Fruit fly (Drosophila melanogaster) whole organism, embryonic: ENCODE data around the gene dati.

Experiments used
- CG11560 ChIP-seq: fragments of 200-800 bp; sonication (Bioruptor generic); IDR thresholded peaks from 3 replicates; pipeline ENCODE4 v1.3.6; 2022; ENCODE audit warnings: missing biosample characterization, missing genetic modification characterization
- CG17186 ChIP-seq: fragments of 200-800 bp; sonication (Bioruptor generic); optimal IDR thresholded peaks from 3 replicates; lab custom pipeline; 2017; ENCODE audit warnings: missing biosample characterization, missing genetic modification reagents, missing genetic modification characterization
- CG17361 ChIP-seq: fragments of 200-800 bp; sonication (Bioruptor generic); IDR thresholded peaks from 3 replicates; pipeline ENCODE4 v1.3.6; 2022; ENCODE audit warnings: missing biosample characterization, missing genetic modification characterization
- CG2199 ChIP-seq: fragments of 200-800 bp; sonication (Bioruptor generic); IDR thresholded peaks from 3 replicates; pipeline ENCODE4 v1.3.6; 2022; ENCODE audit warnings: missing biosample characterization, missing genetic modification characterization
- CG2875 ChIP-seq: fragments of 200-800 bp; sonication (Bioruptor generic); optimal IDR thresholded peaks from 2 replicates; lab custom pipeline; 2017; ENCODE audit warnings: missing biosample characterization, mild to moderate bottlenecking, missing genetic modification characterization, missing genetic modification reagents
- CG31365 ChIP-seq: fragments of 200-800 bp; sonication (Bioruptor generic); optimal IDR thresholded peaks from 2 replicates; lab custom pipeline; 2018; ENCODE audit warnings: missing biosample characterization, mild to moderate bottlenecking, missing genetic modification characterization
- CG31441 ChIP-seq: fragments of 200-800 bp; sonication (Bioruptor generic); IDR thresholded peaks from 2 replicates; pipeline ENCODE4 v1.3.6; 2022; ENCODE audit warnings: missing biosample characterization, missing genetic modification characterization
- CG3281 ChIP-seq: fragments of 200-800 bp; sonication (Bioruptor generic); optimal IDR thresholded peaks from 3 replicates; lab custom pipeline; 2017; ENCODE audit warnings: missing biosample characterization, mild to moderate bottlenecking, missing genetic modification characterization
- CG9437 ChIP-seq: fragments of 200-800 bp; sonication (Bioruptor generic); optimal IDR thresholded peaks from 2 replicates; lab custom pipeline; 2018; ENCODE audit warnings: missing biosample characterization, mild to moderate bottlenecking, missing genetic modification characterization
- CG9727 ChIP-seq: fragments of 200-800 bp; sonication (Bioruptor generic); optimal IDR thresholded peaks from 3 replicates; lab custom pipeline; 2017; ENCODE audit warnings: missing biosample characterization, mild to moderate bottlenecking, missing genetic modification characterization
- CG9876 ChIP-seq: fragments of 200-800 bp; sonication (Bioruptor generic); optimal IDR thresholded peaks from 2 replicates; lab custom pipeline; 2016; ENCODE audit warnings: missing biosample characterization, missing genetic modification characterization
- CHES-1-like ChIP-seq: fragments of 200-800 bp; sonication (Bioruptor generic); optimal IDR thresholded peaks from 2 replicates; lab custom pipeline; 2016; ENCODE audit warnings: missing biosample characterization, missing genetic modification characterization
- CTCF ChIP-seq: fragments of 200-800 bp; sonication (Bioruptor generic); optimal IDR thresholded peaks from 2 replicates; lab custom pipeline; 2017; ENCODE audit warnings: missing biosample characterization, mild to moderate bottlenecking, missing genetic modification characterization, moderate library complexity
- CrebB ChIP-seq: fragments of 200-800 bp; sonication (Bioruptor generic); optimal IDR thresholded peaks from 3 replicates; lab custom pipeline; 2018; ENCODE audit warnings: missing biosample characterization, mild to moderate bottlenecking, missing genetic modification characterization
- D19A ChIP-seq: fragments of 200-800 bp; optimal IDR thresholded peaks from 3 replicates; lab custom pipeline; 2019; ENCODE audit warnings: missing biosample characterization, mild to moderate bottlenecking, missing genetic modification characterization, moderate library complexity
- Ets65A ChIP-seq: fragments of 200-800 bp; sonication (Bioruptor generic); peaks from one replicate; lab custom pipeline; 2016; ENCODE audit warnings: missing biosample characterization, missing genetic modification characterization
- HmgD ChIP-seq: fragments of 200-800 bp; sonication (Bioruptor generic); optimal IDR thresholded peaks from 3 replicates; lab custom pipeline; 2016; ENCODE audit warnings: missing biosample characterization, missing genetic modification characterization
- Hr51 ChIP-seq, 2 experiments: fragments of 200-800 bp; sonication (Bioruptor generic); optimal IDR thresholded peaks; 2 replicates in 1 of 2; 3 replicates in 1 of 2; lab custom pipeline; 2016 to 2018; ENCODE audit warnings: missing biosample characterization in 2 of 2, missing genetic modification characterization in 2 of 2, mild to moderate bottlenecking in 1 of 2, moderate library complexity in 1 of 2
- Kr ChIP-seq: fragments of 200-800 bp; sonication (Bioruptor generic); optimal IDR thresholded peaks from 2 replicates; lab custom pipeline; 2017; ENCODE audit warnings: missing biosample characterization, mild to moderate bottlenecking, missing genetic modification characterization
- Lhr ChIP-seq: fragments of 200-800 bp; sonication (Bioruptor generic); optimal IDR thresholded peaks from 3 replicates; lab custom pipeline; 2017; ENCODE audit warnings: mild to moderate bottlenecking, missing biosample characterization, missing genetic modification reagents, missing genetic modification characterization
- Lpt ChIP-seq: fragments of >200 bp; optimal IDR thresholded peaks from 2 replicates; lab custom pipeline; 2018; ENCODE audit warnings: missing biosample characterization, missing genetic modification characterization
- Nf-YB ChIP-seq: fragments of 200-800 bp; sonication (Bioruptor generic); optimal IDR thresholded peaks from 3 replicates; lab custom pipeline; 2019; ENCODE audit warnings: missing biosample characterization, mild to moderate bottlenecking, missing genetic modification characterization, moderate library complexity
- Oaz ChIP-seq: fragments of 200-800 bp; sonication (Bioruptor generic); IDR thresholded peaks from 2 replicates; pipeline ENCODE4 v1.3.6; 2022; ENCODE audit warnings: missing biosample characterization, missing genetic modification characterization
- Optix ChIP-seq: fragments of 200-800 bp; sonication (Bioruptor generic); IDR thresholded peaks from 3 replicates; pipeline ENCODE4 v1.3.6; 2022; ENCODE audit warnings: missing biosample characterization, missing genetic modification characterization
- ac ChIP-seq: fragments of 200-800 bp; sonication (Bioruptor generic); optimal IDR thresholded peaks from 3 replicates; lab custom pipeline; 2017; ENCODE audit warnings: missing biosample characterization, mild to moderate bottlenecking, missing genetic modification characterization
- cad ChIP-seq: fragments of >200 bp; optimal IDR thresholded peaks from 2 replicates; lab custom pipeline; 2017; ENCODE audit warnings: missing biosample characterization, missing genetic modification characterization
- cg ChIP-seq: fragments of 200-800 bp; sonication (Bioruptor generic); optimal IDR thresholded peaks from 3 replicates; lab custom pipeline; 2019; ENCODE audit warnings: missing biosample characterization, mild to moderate bottlenecking, missing genetic modification characterization, moderate library complexity
- chm ChIP-seq: fragments of 200-800 bp; sonication (Bioruptor generic); IDR thresholded peaks from 2 replicates; pipeline ENCODE4 v1.3.6; 2022; ENCODE audit warnings: missing biosample characterization, missing genetic modification characterization
- ems ChIP-seq: fragments of 200-800 bp; sonication (Bioruptor generic); optimal IDR thresholded peaks from 3 replicates; lab custom pipeline; 2016; ENCODE audit warnings: missing biosample characterization, missing genetic modification characterization
- fd64A ChIP-seq: fragments of 200-800 bp; sonication (Bioruptor generic); optimal IDR thresholded peaks from 3 replicates; lab custom pipeline; 2018; ENCODE audit warnings: missing biosample characterization, mild to moderate bottlenecking, missing genetic modification characterization
- hth ChIP-seq: fragments of >200 bp; optimal IDR thresholded peaks from 2 replicates; lab custom pipeline; 2017; ENCODE audit warnings: inconsistent platforms
- lmd ChIP-seq: fragments of 200-800 bp; sonication (Bioruptor generic); IDR thresholded peaks from 2 replicates; pipeline ENCODE4 v1.3.6; 2022; ENCODE audit warnings: missing biosample characterization, missing genetic modification characterization
- nau ChIP-seq: fragments of 200-800 bp; sonication (Bioruptor generic); optimal IDR thresholded peaks from 3 replicates; lab custom pipeline; 2017; ENCODE audit warnings: missing biosample characterization, mild to moderate bottlenecking, missing genetic modification characterization, missing genetic modification reagents
- nmo ChIP-seq: fragments of 200-800 bp; sonication (Bioruptor generic); optimal IDR thresholded peaks from 2 replicates; lab custom pipeline; 2018; ENCODE audit warnings: missing biosample characterization, mild to moderate bottlenecking, missing genetic modification characterization, moderate library complexity
- nom ChIP-seq: fragments of 200-800 bp; sonication (Bioruptor generic); optimal IDR thresholded peaks from 2 replicates; lab custom pipeline; 2017; ENCODE audit warnings: missing biosample characterization, missing genetic modification characterization, mild to moderate bottlenecking, moderate library complexity, missing genetic modification reagents
- p53 ChIP-seq: fragments of 200-800 bp; sonication (Bioruptor generic); optimal IDR thresholded peaks from 2 replicates; lab custom pipeline; 2016; ENCODE audit warnings: missing biosample characterization, missing genetic modification characterization
- pros ChIP-seq: fragments of 200-800 bp; sonication (Bioruptor generic); optimal IDR thresholded peaks from 3 replicates; lab custom pipeline; 2019; ENCODE audit warnings: missing biosample characterization, mild to moderate bottlenecking, missing genetic modification characterization, moderate library complexity
- sob ChIP-seq: fragments of 200-800 bp; sonication (Bioruptor generic); IDR thresholded peaks from 2 replicates; pipeline ENCODE4 v1.3.6; 2022; ENCODE audit warnings: missing biosample characterization, missing genetic modification characterization
- tll ChIP-seq, 2 experiments: fragments of 200-800 bp in 1 of 2; fragments of >200 bp in 1 of 2; sonication (Bioruptor generic) in 1 of 2; optimal IDR thresholded peaks; 2 replicates each; lab custom pipeline; 2017 to 2019; ENCODE audit warnings: missing biosample characterization in 2 of 2, missing genetic modification characterization in 2 of 2, mild to moderate bottlenecking in 1 of 2, moderate library complexity in 1 of 2
- twi ChIP-seq: fragments of 200-800 bp; optimal IDR thresholded peaks from 2 replicates; lab custom pipeline; 2019; ENCODE audit warnings: missing biosample characterization, mild to moderate bottlenecking, missing genetic modification characterization, moderate library complexity
- vnd ChIP-seq: fragments of 200-800 bp; sonication (Bioruptor generic); IDR thresholded peaks from 3 replicates; pipeline ENCODE4 v1.3.6; 2022; ENCODE audit warnings: missing biosample characterization, missing genetic modification characterization; ENCODE audit not compliant: partially characterized antibody
- z ChIP-seq: fragments of 200-800 bp; sonication (Bioruptor generic); IDR thresholded peaks from 3 replicates; pipeline ENCODE4 v1.3.6; 2022; ENCODE audit warnings: missing biosample characterization, missing genetic modification characterization

dati gene

dm6 chr4:388784-389313, 6.6 kb downstream of the dati start (continued):
- no peak for TF ChIP-seq p53
- no peak for TF ChIP-seq CG17361 (GFP tag; lab: Robert Waterston, UW)
- peak; percentile 21 for TF ChIP-seq CTCF (GFP tag; lab: Kevin White, UChicago)
- no peak for TF ChIP-seq Hr51 (GFP tag; optimal IDR thresholded peaks at IDR 0.05; lab: Kevin White, UChicago)
- no peak for TF ChIP-seq fd64A (GFP tag; lab: Kevin White, UChicago)
- no peak for TF ChIP-seq CG9437 (GFP tag; lab: Kevin White, UChicago)
- TF ChIP-seq Lhr (GFP tag; lab: Kevin White, UChicago) = no peak
- no peak for TF ChIP-seq CHES-1-like (GFP tag; lab: Kevin White, UChicago)
- TF ChIP-seq vnd (GFP tag; lab: Robert Waterston, UW) = no peak
- TF ChIP-seq CG3281 (GFP tag; lab: Kevin White, UChicago) = no peak
- TF ChIP-seq, all 482 proteins: peak for 7

dm6 chr4:386752-387151, 8.7 kb downstream of the dati start:
- TF ChIP-seq nau (GFP tag; lab: Kevin White, UChicago) (no peak), Kr (GFP tag; lab: Kevin White, UChicago) (peak; percentile 2), ac (GFP tag; lab: Kevin White, UChicago) (peak; percentile 3), CrebB (tag; lab: Kevin White, UChicago) (no peak), CG31441 (GFP tag; lab: Robert Waterston, UW) (no peak), tll (GFP tag; optimal IDR thresholded peaks at IDR 0.05; lab: Kevin White, UChicago) (peak in 1 of 2 experiments; percentile 9), D19A (tag; lab: Kevin White, UChicago) (peak; percentile 10), CG9727 (no peak), ems (no peak), HmgD (GFP tag; lab: Kevin White, UChicago) (no peak), twi (tag; lab: Kevin White, UChicago) (peak; percentile 69), Oaz (GFP tag; lab: Robert Waterston, UW) (no peak), z (GFP tag; lab: Robert Waterston, UW) (0 out of 3 replicates have a peak, but pooled peaks have one; percentile 29), CG2199 (GFP tag; lab: Robert Waterston, UW) (peak; percentile 97), Nf-YB (GFP tag; lab: Kevin White, UChicago) (peak; percentile 13), CG31365 (tag; lab: Kevin White, UChicago) (no peak), nom (GFP tag; lab: Kevin White, UChicago) (no peak), Optix (GFP tag; lab: Robert Waterston, UW) (no peak), CG11560 (tag; lab: Robert Waterston, UW) (no peak), chm (GFP tag; lab: Robert Waterston, UW) (no peak), sob (GFP tag; lab: Robert Waterston, UW) (no peak), CG9876 (no peak), nmo (GFP tag; lab: Kevin White, UChicago) (no peak), cg (GFP tag; lab: Kevin White, UChicago) (peak; percentile 20), pros (GFP tag; lab: Kevin White, UChicago) (peak; percentile 59), CG17186 (GFP tag; lab: Kevin White, UChicago) (no peak), CG2875 (GFP tag; lab: Kevin White, UChicago) (no peak), lmd (GFP tag; lab: Robert Waterston, UW) (no peak), hth (lab: Kevin White, UChicago) (no peak), Lpt (GFP tag; lab: Kevin White, UChicago) (no peak), Ets65A (GFP tag; lab: Kevin White, UChicago) (peak; percentile 47), cad (GFP tag; lab: Kevin White, UChicago) (no peak)
